Fruit fly (Drosophila melanogaster): ENCODE measurements around the gene verm.
A peak's percentile ranks its signal among the peaks of the same experiment; 100 is the strongest.

Gene verm

dm6 chr3L:19695057-19695627 is at the start of gene verm:
verm (minus strand) TSS chr3L:19695260.
- TF ChIP-seq ac (GFP tag; optimal IDR thresholded peaks at IDR 0.05) = no peak
- TF ChIP-seq CG13296 (GFP tag; optimal IDR thresholded peaks at IDR 0.05) = no peak
- TF ChIP-seq dmrt99B (tag; optimal IDR thresholded peaks at IDR 0.05) = no peak
- TF ChIP-seq Dbx (GFP tag; IDR thresholded peaks at IDR 0.05) = peak; percentile 44; the same call in 1 of the 3 replicates
- no peak for TF ChIP-seq psq (GFP tag; optimal IDR thresholded peaks at IDR 0.05)
- peak; percentile 17; the same call in 1 of the 3 replicates for TF ChIP-seq CG11093 (GFP tag; IDR thresholded peaks at IDR 0.05)
- peak; percentile 24 for TF ChIP-seq HHEX (GFP tag; optimal IDR thresholded peaks at IDR 0.05)
- no peak for TF ChIP-seq Mes4 (GFP tag; optimal IDR thresholded peaks at IDR 0.05)
- peak; percentile 19 for TF ChIP-seq lab (GFP tag; optimal IDR thresholded peaks at IDR 0.05)
- TF ChIP-seq CG6791 (GFP tag; IDR thresholded peaks at IDR 0.05; ENCODE audit: partially characterized antibody) = 0 out of 3 replicates have a peak, but pooled peaks have one; percentile 48
- peak; percentile 38; the same call in 1 of the 2 replicates for TF ChIP-seq CG32532 (GFP tag; IDR thresholded peaks at IDR 0.05)
- peak; percentile 19 for TF ChIP-seq lilli (GFP tag; optimal IDR thresholded peaks at IDR 0.05)
- TF ChIP-seq Xbp1 (GFP tag; optimal IDR thresholded peaks at IDR 0.05) = no peak
- peak; percentile 76 for TF ChIP-seq Med (GFP tag)
- TF ChIP-seq cato (GFP tag; optimal IDR thresholded peaks at IDR 0.05; ENCODE audit: borderline replicate concordance) = no peak
- peak; percentile 44 for TF ChIP-seq Deaf1 (tag; optimal IDR thresholded peaks at IDR 0.05)
- TF ChIP-seq CG17328 (GFP tag; IDR thresholded peaks at IDR 0.05) = 0 out of 2 replicates have a peak, but pooled peaks have one; percentile 11
- no peak for TF ChIP-seq Dll (GFP tag; IDR thresholded peaks at IDR 0.05; ENCODE audit: partially characterized antibody)
- TF ChIP-seq CG5953 (GFP tag; IDR thresholded peaks at IDR 0.05) = no peak
- no peak for TF ChIP-seq Drgx (GFP tag; IDR thresholded peaks at IDR 0.05)
- TF ChIP-seq CG8290 (GFP tag; optimal IDR thresholded peaks at IDR 0.05) = no peak
- peak in 1 of 2 experiments; percentile 55 for TF ChIP-seq CG8290 (tag; optimal IDR thresholded peaks at IDR 0.05)
- TF ChIP-seq sob (GFP tag; IDR thresholded peaks at IDR 0.05) = 0 out of 2 replicates have a peak, but pooled peaks have one; percentile 28
- TF ChIP-seq CG8765 (GFP tag; IDR thresholded peaks at IDR 0.05) = peak; percentile 47; the same call in 1 of the 2 replicates
- no peak for TF ChIP-seq CG17361 (GFP tag; IDR thresholded peaks at IDR 0.05)
- TF ChIP-seq Adf1 (GFP tag; IDR thresholded peaks at IDR 0.05) = peak; percentile 8; the same call in 1 of the 2 replicates
- peak; percentile 5 for TF ChIP-seq Fer1 (GFP tag; optimal IDR thresholded peaks at IDR 0.05)
- TF ChIP-seq CG10267 (tag; optimal IDR thresholded peaks at IDR 0.05) = no peak
- no peak for TF ChIP-seq CG10959 (GFP tag; IDR thresholded peaks at IDR 0.05)
- TF ChIP-seq Bgb (GFP tag; IDR thresholded peaks at IDR 0.05; ENCODE audit: partially characterized antibody) = peak; percentile 58
- TF ChIP-seq CG13894 (tag; optimal IDR thresholded peaks at IDR 0.05) = peak; percentile 35
- peak; percentile 49 for TF ChIP-seq nom (GFP tag; optimal IDR thresholded peaks at IDR 0.05)
- peak; percentile 61 for TF ChIP-seq Jarid2 (GFP tag; optimal IDR thresholded peaks at IDR 0.05)
- TF ChIP-seq chinmo (GFP tag; IDR thresholded peaks at IDR 0.05; ENCODE audit: partially characterized antibody) = 0 out of 4 replicates have a peak, but pooled peaks have one; percentile 50
- no peak for TF ChIP-seq Eip74EF (GFP tag; optimal IDR thresholded peaks at IDR 0.05)
- TF ChIP-seq BEAF-32 (GFP tag; optimal IDR thresholded peaks at IDR 0.05) = no peak
- TF ChIP-seq CG12769 (tag; optimal IDR thresholded peaks at IDR 0.05) = peak; percentile 67
- no peak for TF ChIP-seq Nf-YA (GFP tag; IDR thresholded peaks at IDR 0.05)
- peak; percentile 18 for TF ChIP-seq CG7987 (GFP tag; optimal IDR thresholded peaks at IDR 0.05)
- TF ChIP-seq pzg (GFP tag; optimal IDR thresholded peaks at IDR 0.05) = no peak
- peak; percentile 25 for TF ChIP-seq sd (tag; optimal IDR thresholded peaks at IDR 0.05)
- TF ChIP-seq ken (GFP tag; IDR thresholded peaks at IDR 0.05) = no peak
- no peak for TF ChIP-seq Hand (GFP tag; optimal IDR thresholded peaks at IDR 0.05)
- TF ChIP-seq CG13287 (GFP tag; IDR thresholded peaks at IDR 0.05; ENCODE audit: partially characterized antibody) = peak; percentile 18; the same call in 1 of the 2 replicates
- peak; percentile 69; the same call in 1 of the 2 replicates for TF ChIP-seq vvl (GFP tag; IDR thresholded peaks at IDR 0.05)
- no peak for TF ChIP-seq CG13424 (tag; optimal IDR thresholded peaks at IDR 0.05)
- peak; percentile 38 for TF ChIP-seq Blimp-1 (GFP tag; optimal IDR thresholded peaks at IDR 0.05)
- TF ChIP-seq z (GFP tag; IDR thresholded peaks at IDR 0.05) = 0 out of 3 replicates have a peak, but pooled peaks have one; percentile 27

All from whole organism, embryonic.